Worm (Caenorhabditis elegans) whole organism, young adult: ENCODE results near the gene rnp-7.

Experiments used
- F23B12.7 ChIP-seq: sonication (generic microtip); optimal IDR thresholded peaks from 2 replicates; lab custom pipeline; 2017; ENCODE audit warnings: missing genetic modification characterization, mild to moderate bottlenecking, missing compliant biosample characterization, antibody characterized with exemption, moderate library complexity; ENCODE audit not compliant: insufficient read depth
- F55B11.4 ChIP-seq: sonication (generic microtip); optimal IDR thresholded peaks from 2 replicates; lab custom pipeline; 2016; ENCODE audit warnings: missing compliant biosample characterization, missing genetic modification characterization, borderline replicate concordance; ENCODE audit not compliant: insufficient read depth
- F57A8.1 ChIP-seq: fragments of 200-800 bp; sonication (Bioruptor generic); optimal IDR thresholded peaks from 2 replicates; lab custom pipeline; 2018; ENCODE audit warnings: mild to moderate bottlenecking, missing genetic modification characterization, moderate library complexity, missing compliant biosample characterization
- F57C9.4 ChIP-seq: sonication (generic microtip); optimal IDR thresholded peaks from 2 replicates; lab custom pipeline; 2017; ENCODE audit warnings: mild to moderate bottlenecking, missing genetic modification characterization, missing compliant biosample characterization
- Y53G8AR.9 ChIP-seq: fragments of 200-800 bp; sonication (Bioruptor generic); conservative IDR thresholded peaks from 2 replicates; pipeline ENCODE4 v1.3.6; 2022; ENCODE audit warnings: missing genetic modification reagents, missing genetic modification characterization, missing compliant biosample characterization
- Y95B8A.8 ChIP-seq: fragments of 200-800 bp; sonication (Bioruptor generic); IDR thresholded peaks from 2 replicates; pipeline ENCODE4 v1.3.6; 2022; ENCODE audit warnings: missing genetic modification reagents, missing genetic modification characterization, missing compliant biosample characterization
- ama-1 ChIP-seq, 3 experiments: fragments of 150-350 bp in 1 of 3; sonication (generic microtip) in 2 of 3; optimal IDR thresholded peaks; 2 replicates each; lab custom pipeline; 2014 to 2018; ENCODE audit warnings: missing biosample characterization in 2 of 3, missing genetic modification characterization in 2 of 3, missing genetic modification reagents in 2 of 3
- aptf-2 ChIP-seq: fragments of 200-800 bp; sonication (Bioruptor generic); conservative IDR thresholded peaks from 2 replicates; pipeline ENCODE4 v1.3.6; 2022; ENCODE audit warnings: missing genetic modification reagents, missing genetic modification characterization, missing compliant biosample characterization
- attf-5 ChIP-seq: fragments of 200-800 bp; sonication (Bioruptor generic); optimal IDR thresholded peaks from 2 replicates; lab custom pipeline; 2018; ENCODE audit warnings: mild to moderate bottlenecking, missing genetic modification characterization, missing compliant biosample characterization
- bed-2 ChIP-seq: fragments of 200-800 bp; sonication (Bioruptor generic); IDR thresholded peaks from 2 replicates; pipeline ENCODE4 v1.3.6; 2022; ENCODE audit warnings: missing genetic modification reagents, missing genetic modification characterization, missing compliant biosample characterization
- ceh-58 ChIP-seq: fragments of 200-800 bp; sonication (Bioruptor generic); IDR thresholded peaks from 2 replicates; pipeline ENCODE4 v1.3.6; 2022; ENCODE audit warnings: missing genetic modification characterization, missing compliant biosample characterization
- ceh-91 ChIP-seq: fragments of 200-800 bp; sonication (Bioruptor generic); IDR thresholded peaks from 2 replicates; pipeline ENCODE4 v1.3.6; 2022; ENCODE audit warnings: missing genetic modification reagents, missing genetic modification characterization, missing compliant biosample characterization
- chd-7 ChIP-seq: sonication (generic microtip); optimal IDR thresholded peaks from 2 replicates; lab custom pipeline; 2016; ENCODE audit warnings: mild to moderate bottlenecking, missing genetic modification characterization, moderate library complexity, missing compliant biosample characterization
- dox-1 ChIP-seq: fragments of 200-800 bp; sonication (Bioruptor generic); IDR thresholded peaks from 2 replicates; pipeline ENCODE4 v1.3.6; 2022; ENCODE audit warnings: missing genetic modification reagents, missing genetic modification characterization, missing compliant biosample characterization
- dpff-1 ChIP-seq: sonication (generic microtip); optimal IDR thresholded peaks from 2 replicates; lab custom pipeline; 2017; ENCODE audit warnings: mild to moderate bottlenecking, missing genetic modification characterization, missing compliant biosample characterization
- dpl-1 ChIP-seq: fragments of 150-350 bp; optimal IDR thresholded peaks from 2 replicates; lab custom pipeline; 2014; ENCODE audit warnings: missing biosample characterization, missing genetic modification reagents, missing genetic modification characterization
- egrh-3 ChIP-seq: fragments of 200-800 bp; sonication (Bioruptor generic); IDR thresholded peaks from 2 replicates; pipeline ENCODE4 v1.3.6; 2022; ENCODE audit warnings: missing genetic modification reagents, missing genetic modification characterization, missing compliant biosample characterization
- ekl-4 ChIP-seq: fragments of 200-800 bp; sonication (Bioruptor generic); IDR thresholded peaks from 2 replicates; pipeline ENCODE4 v1.3.6; 2022; ENCODE audit warnings: missing genetic modification reagents, missing genetic modification characterization, missing compliant biosample characterization
- ets-4 ChIP-seq: fragments of 200-800 bp; sonication (Bioruptor generic); optimal IDR thresholded peaks from 2 replicates; lab custom pipeline; 2018; ENCODE audit warnings: mild to moderate bottlenecking, missing genetic modification characterization, missing compliant biosample characterization
- fkh-3 ChIP-seq: sonication (generic microtip); optimal IDR thresholded peaks from 2 replicates; lab custom pipeline; 2016; ENCODE audit warnings: mild to moderate bottlenecking, missing genetic modification characterization, missing compliant biosample characterization
- hlh-12 ChIP-seq: sonication (generic microtip); optimal IDR thresholded peaks from 2 replicates; lab custom pipeline; 2016; ENCODE audit warnings: missing genetic modification characterization, missing compliant biosample characterization
- hlh-26 ChIP-seq: fragments of 200-800 bp; sonication (Bioruptor generic); conservative IDR thresholded peaks from 2 replicates; pipeline ENCODE4 v1.3.6; 2022; ENCODE audit warnings: missing genetic modification reagents, missing genetic modification characterization, missing compliant biosample characterization
- hmg-20 ChIP-seq: fragments of 200-800 bp; sonication (Bioruptor generic); IDR thresholded peaks from 2 replicates; pipeline ENCODE4 v1.3.6; 2022; ENCODE audit warnings: missing genetic modification reagents, missing genetic modification characterization, missing compliant biosample characterization
- hsf-1 ChIP-seq: fragments of 200-800 bp; sonication (Bioruptor generic); IDR thresholded peaks from 2 replicates; pipeline ENCODE4 v1.3.6; 2022; ENCODE audit warnings: missing genetic modification reagents, missing genetic modification characterization, missing compliant biosample characterization
- lag-1 ChIP-seq: fragments of 200-800 bp; sonication (Bioruptor generic); IDR thresholded peaks from 2 replicates; pipeline ENCODE4 v1.3.6; 2022; ENCODE audit warnings: missing genetic modification reagents, missing genetic modification characterization, missing compliant biosample characterization
- lin-35 ChIP-seq, 3 experiments: fragments of 150-350 bp in 2 of 3; sonication (generic microtip) in 1 of 3; optimal IDR thresholded peaks; 2 replicates each; lab custom pipeline; 2014 to 2018; ENCODE audit warnings: missing biosample characterization in 3 of 3, missing genetic modification characterization in 3 of 3, missing genetic modification reagents in 3 of 3
- lin-54 ChIP-seq: fragments of 200-800 bp; sonication (Bioruptor generic); optimal IDR thresholded peaks from 2 replicates; lab custom pipeline; 2018; ENCODE audit warnings: mild to moderate bottlenecking, missing genetic modification characterization, missing compliant biosample characterization
- lir-1 ChIP-seq: fragments of 200-800 bp; sonication (Bioruptor generic); conservative IDR thresholded peaks from 2 replicates; pipeline ENCODE4 v1.3.6; 2022; ENCODE audit warnings: missing genetic modification reagents, missing genetic modification characterization, missing compliant biosample characterization
- lsl-1 ChIP-seq: fragments of 200-800 bp; sonication (Bioruptor generic); optimal IDR thresholded peaks from 2 replicates; lab custom pipeline; 2018; ENCODE audit warnings: mild to moderate bottlenecking, missing genetic modification characterization, moderate library complexity, missing compliant biosample characterization
- madf-3 ChIP-seq: fragments of 200-800 bp; sonication (Bioruptor generic); IDR thresholded peaks from 2 replicates; pipeline ENCODE4 v1.3.6; 2022; ENCODE audit warnings: missing genetic modification reagents, missing genetic modification characterization, missing compliant biosample characterization
- madf-6 ChIP-seq: fragments of 200-800 bp; sonication (Bioruptor generic); IDR thresholded peaks from 2 replicates; pipeline ENCODE4 v1.3.6; 2022; ENCODE audit warnings: missing genetic modification reagents, missing genetic modification characterization, missing compliant biosample characterization
- mcd-1 ChIP-seq: fragments of 200-800 bp; sonication (Bioruptor generic); IDR thresholded peaks from 2 replicates; pipeline ENCODE4 v1.3.6; 2022; ENCODE audit warnings: missing genetic modification reagents, missing genetic modification characterization, missing compliant biosample characterization
- mes-4 ChIP-seq: sonication (generic microtip); optimal IDR thresholded peaks from 2 replicates; lab custom pipeline; 2016; ENCODE audit warnings: missing genotype, missing genetic modification characterization, missing compliant biosample characterization
- nhr-80 ChIP-seq: sonication (generic microtip); optimal IDR thresholded peaks from 2 replicates; lab custom pipeline; 2016; ENCODE audit warnings: missing genetic modification characterization, missing compliant biosample characterization
- pha-4 ChIP-seq: fragments of 150-350 bp; sonication (generic microtip); optimal IDR thresholded peaks from 2 replicates; lab custom pipeline; 2014; ENCODE audit warnings: missing biosample characterization, missing genetic modification reagents, missing genetic modification characterization
- repo-1 ChIP-seq: sonication (generic microtip); optimal IDR thresholded peaks from 2 replicates; lab custom pipeline; 2017; ENCODE audit warnings: mild to moderate bottlenecking, missing genetic modification characterization, missing compliant biosample characterization
- sea-2 ChIP-seq: fragments of 200-800 bp; sonication (Bioruptor generic); IDR thresholded peaks from 2 replicates; pipeline ENCODE4 v1.3.6; 2022; ENCODE audit warnings: missing genetic modification characterization, missing compliant biosample characterization
- snpc-1.3 ChIP-seq: sonication (generic microtip); optimal IDR thresholded peaks from 2 replicates; lab custom pipeline; 2017; ENCODE audit warnings: missing genetic modification characterization, mild to moderate bottlenecking, missing compliant biosample characterization, antibody characterized with exemption, moderate library complexity, missing genotype, missing genetic modification reagents; ENCODE audit not compliant: insufficient read depth
- snpc-3.4 ChIP-seq: sonication (generic microtip); optimal IDR thresholded peaks from 2 replicates; lab custom pipeline; 2017; ENCODE audit warnings: missing genetic modification characterization, mild to moderate bottlenecking, missing compliant biosample characterization, antibody characterized with exemption, moderate library complexity, missing genotype, missing genetic modification reagents
- ztf-22 ChIP-seq: fragments of 200-800 bp; sonication (Bioruptor generic); optimal IDR thresholded peaks from 2 replicates; lab custom pipeline; 2018; ENCODE audit warnings: mild to moderate bottlenecking, missing genetic modification characterization, moderate library complexity, missing compliant biosample characterization
- ztf-25 ChIP-seq: fragments of 200-800 bp; sonication (Bioruptor generic); IDR thresholded peaks from 2 replicates; pipeline ENCODE4 v1.3.6; 2022; ENCODE audit warnings: missing genetic modification reagents, missing genetic modification characterization, missing compliant biosample characterization
- ztf-26 ChIP-seq: sonication (generic microtip); optimal IDR thresholded peaks from 2 replicates; lab custom pipeline; 2017; ENCODE audit warnings: missing genetic modification characterization, missing compliant biosample characterization

rnp-7 gene

ce11 chrIII:7207903-7208497 lies 47.0 kb upstream of the rnp-7 start, which contains the start of gene rpl-6 (continued):
- TF ChIP-seq fkh-3 (tag; lab: Kevin White, UChicago): no peak
- no peak for TF ChIP-seq sea-2 (GFP tag; lab: Robert Waterston, UW)
- TF ChIP-seq lag-1 (GFP tag; lab: Robert Waterston, UW): no peak
- TF ChIP-seq ets-4 (GFP tag; lab: Kevin White, UChicago): no peak
- peak; percentile 91 for TF ChIP-seq lsl-1
- no peak for TF ChIP-seq dpff-1
- peak; percentile 55; the same call in 1 of the 2 replicates for TF ChIP-seq dox-1 (GFP tag; lab: Robert Waterston, UW)
- peak; percentile 84 for TF ChIP-seq Y53G8AR.9 (GFP tag; lab: Robert Waterston, UW)
- TF ChIP-seq hmg-20 (GFP tag; lab: Robert Waterston, UW): no peak
- peak; percentile 80 for TF ChIP-seq pha-4
- no peak for TF ChIP-seq chd-7 (tag; lab: Kevin White, UChicago)
- no peak for TF ChIP-seq F57A8.1
- TF ChIP-seq F23B12.7: peak; percentile 79
- TF ChIP-seq ztf-25 (GFP tag; lab: Robert Waterston, UW): no peak
- peak; percentile 80 for TF ChIP-seq lin-54 (GFP tag; lab: Kevin White, UChicago)
- no peak for TF ChIP-seq ztf-22
- TF ChIP-seq bed-2 (GFP tag; lab: Robert Waterston, UW): no peak
- peak in 1 of 3 experiments; percentile 86 for TF ChIP-seq lin-35 (GFP tag; optimal IDR thresholded peaks at IDR 0.05; lab: Kevin White, UChicago)
- TF ChIP-seq repo-1 (tag; lab: Kevin White, UChicago): no peak
- TF ChIP-seq ekl-4 (GFP tag; lab: Robert Waterston, UW): peak; percentile 86
- TF ChIP-seq Y95B8A.8 (GFP tag; lab: Robert Waterston, UW): 0 out of 2 replicates have a peak, but pooled peaks have one; percentile 19
- no peak for TF ChIP-seq hlh-12
- TF ChIP-seq madf-3 (GFP tag; lab: Robert Waterston, UW): peak; percentile 84
- peak; percentile 85 for TF ChIP-seq snpc-3.4
- no peak for TF ChIP-seq hsf-1 (GFP tag; lab: Robert Waterston, UW)
- TF ChIP-seq egrh-3 (GFP tag; lab: Robert Waterston, UW): no peak
- TF ChIP-seq nhr-80 (tag; lab: Kevin White, UChicago): peak; percentile 32
- no peak for TF ChIP-seq ztf-26 (tag; lab: Kevin White, UChicago)
- peak; percentile 83 for TF ChIP-seq madf-6 (GFP tag; lab: Robert Waterston, UW)
- TF ChIP-seq F57C9.4 (tag; lab: Kevin White, UChicago): no peak
- TF ChIP-seq attf-5: peak; percentile 64
- no peak for TF ChIP-seq mes-4 (tag; lab: Kevin White, UChicago)
- TF ChIP-seq aptf-2: no peak
- peak; percentile 82 for TF ChIP-seq ceh-91
- no peak for TF ChIP-seq F55B11.4 (tag; lab: Kevin White, UChicago)
- no peak for TF ChIP-seq ceh-58 (GFP tag; lab: Robert Waterston, UW)
- peak; percentile 2 for TF ChIP-seq ama-1 (optimal IDR thresholded peaks at IDR 0.05; lab: Kevin White, UChicago)
- TF ChIP-seq ama-1 (GFP tag; optimal IDR thresholded peaks at IDR 0.05; lab: Kevin White, UChicago): peak in 1 of 2 experiments; percentile 29
- peak; percentile 28; the same call in 1 of the 2 replicates for TF ChIP-seq lir-1 (GFP tag; lab: Robert Waterston, UW)
- peak; percentile 76 for TF ChIP-seq snpc-1.3
- TF ChIP-seq hlh-26 (GFP tag; lab: Robert Waterston, UW): no peak
- TF ChIP-seq mcd-1 (GFP tag; lab: Robert Waterston, UW): peak; percentile 81
- TF ChIP-seq dpl-1 (GFP tag; lab: Kevin White, UChicago): peak; percentile 35
